Worm (Caenorhabditis elegans): Measurements from ENCODE around the gene K07F5.16.

The K07F5.16 gene

DNA sequence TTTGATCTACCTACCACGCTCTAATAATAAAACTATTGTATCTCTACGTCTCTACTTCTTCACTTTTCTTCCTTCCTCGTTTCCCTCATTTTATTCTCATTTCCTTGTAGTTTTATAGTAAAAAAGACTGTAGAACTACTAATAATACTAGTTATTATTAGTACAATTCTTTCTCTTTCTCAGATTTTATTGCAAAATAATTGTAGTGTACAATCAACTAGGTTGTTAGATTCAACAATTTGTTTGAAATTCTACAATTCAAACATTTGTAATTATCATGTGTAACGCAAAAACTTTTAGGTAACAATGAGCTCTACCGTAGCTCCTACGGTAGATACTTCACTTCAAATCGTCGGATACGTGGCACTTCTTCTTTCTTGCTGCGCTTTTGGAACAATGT lies 8.2 kb upstream of the K07F5.16 start, which contains the start of gene K07F5.12:
K07F5.12 (plus strand) TSS at position 301 of the 400 bp plus-strand sequence.
- TF ChIP-seq med-1 (GFP tag; optimal IDR thresholded peaks at IDR 0.05; ENCODE audit: insufficient read depth) (no peak), ref-1 (GFP tag; conservative IDR thresholded peaks at IDR 0.05) (no peak), T22C8.4 (GFP tag; IDR thresholded peaks at IDR 0.05) (no peak), cog-1 (tag; optimal IDR thresholded peaks at IDR 0.05) (no peak), ztf-29 (GFP tag; IDR thresholded peaks at IDR 0.05) (no peak), flt-1 (GFP tag; IDR thresholded peaks at IDR 0.05) (no peak), ztf-23 (GFP tag; IDR thresholded peaks at IDR 0.05) (no peak), klf-2 (GFP tag; conservative IDR thresholded peaks at IDR 0.05) (no peak), tab-1 (GFP tag; IDR thresholded peaks at IDR 0.05) (no peak)

DNA sequence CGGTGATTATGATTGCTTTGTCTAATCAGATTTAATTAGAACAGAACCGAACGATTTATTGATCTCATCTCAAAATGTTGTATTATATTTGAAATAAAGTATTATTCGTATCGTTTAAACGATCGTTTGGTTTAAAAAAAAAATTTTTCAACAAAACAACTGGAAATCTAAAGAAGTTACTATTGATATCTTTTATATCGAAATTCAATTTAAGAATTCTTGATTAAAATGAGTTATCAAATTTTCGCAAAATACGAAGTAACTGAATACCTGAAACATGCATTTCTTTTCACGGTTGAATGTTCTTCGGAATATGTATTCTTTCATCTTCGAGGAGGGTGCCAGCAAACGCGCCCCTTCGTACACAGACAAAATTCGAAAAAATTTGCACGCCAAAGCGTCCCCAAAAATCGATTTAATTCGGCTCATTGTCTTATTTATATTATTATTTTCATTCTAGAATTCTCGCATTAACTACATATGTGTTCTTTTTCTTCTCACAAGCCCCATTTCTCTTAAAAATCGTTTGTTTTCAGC lies 5.9 kb upstream of the K07F5.16 start, which contains the start of gene npp-1:
npp-1 (plus strand) TSS at position 537 of the 537 bp plus-strand sequence.
- TF ChIP-seq ref-1 (GFP tag; conservative IDR thresholded peaks at IDR 0.05) (no peak), T22C8.4 (GFP tag; IDR thresholded peaks at IDR 0.05) (no peak), med-1 (GFP tag; optimal IDR thresholded peaks at IDR 0.05; ENCODE audit: insufficient read depth) (no peak), cog-1 (tag; optimal IDR thresholded peaks at IDR 0.05) (no peak), flt-1 (GFP tag; IDR thresholded peaks at IDR 0.05) (no peak), klf-2 (GFP tag; conservative IDR thresholded peaks at IDR 0.05) (no peak), tab-1 (GFP tag; IDR thresholded peaks at IDR 0.05) (no peak), ztf-23 (GFP tag; IDR thresholded peaks at IDR 0.05) (no peak), ztf-29 (GFP tag; IDR thresholded peaks at IDR 0.05) (no peak)

DNA sequence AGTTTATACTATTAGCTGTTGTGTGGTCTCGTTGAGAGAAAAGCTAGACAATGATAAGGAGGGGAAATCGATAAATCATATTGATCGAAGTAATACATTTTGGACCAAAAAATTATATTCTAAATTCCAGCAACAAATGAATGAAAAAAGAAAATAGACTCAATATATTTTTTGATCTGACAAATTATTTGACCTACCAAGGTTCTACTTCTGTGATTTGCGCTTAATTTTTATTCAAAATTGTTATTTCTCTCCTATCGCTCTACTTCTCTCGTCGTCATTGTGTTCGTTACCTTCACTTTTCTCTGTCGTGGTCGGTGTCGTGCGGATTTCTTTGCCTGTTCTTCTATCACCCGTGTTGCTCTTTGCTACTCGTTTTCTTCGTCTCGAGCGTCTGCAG lies 4.9 kb upstream of the K07F5.16 start:
- no peak for TF ChIP-seq cog-1 (tag; optimal IDR thresholded peaks at IDR 0.05)
- TF ChIP-seq T22C8.4 (GFP tag; IDR thresholded peaks at IDR 0.05) = no peak
- TF ChIP-seq ztf-23 (GFP tag; IDR thresholded peaks at IDR 0.05) = no peak
- no peak for TF ChIP-seq med-1 (GFP tag; optimal IDR thresholded peaks at IDR 0.05; ENCODE audit: insufficient read depth)
- TF ChIP-seq tab-1 (GFP tag; IDR thresholded peaks at IDR 0.05) = no peak
- no peak for TF ChIP-seq ref-1 (GFP tag; conservative IDR thresholded peaks at IDR 0.05)
- TF ChIP-seq klf-2 (GFP tag; conservative IDR thresholded peaks at IDR 0.05) = no peak
- no peak for TF ChIP-seq flt-1 (GFP tag; IDR thresholded peaks at IDR 0.05)
- TF ChIP-seq ztf-29 (GFP tag; IDR thresholded peaks at IDR 0.05) = no peak

DNA sequence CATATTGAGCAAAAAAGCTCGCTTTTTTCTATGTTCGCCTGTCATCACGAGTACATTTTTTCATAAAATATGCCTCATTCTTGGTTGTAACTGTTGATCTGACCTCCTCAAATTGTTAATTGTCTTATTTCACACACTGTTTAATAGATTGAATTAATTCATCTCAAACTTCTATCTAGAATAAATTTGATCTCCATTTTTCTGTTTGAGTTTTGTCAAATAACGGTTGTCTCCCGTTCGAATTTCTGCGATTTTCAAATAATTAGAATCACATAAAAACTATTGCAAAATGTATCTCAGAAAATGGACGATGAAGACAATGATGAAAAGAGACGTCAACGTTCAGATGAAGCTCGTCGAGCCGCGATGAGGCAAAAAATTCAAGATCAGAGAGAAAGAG lies 2.0 kb upstream of the K07F5.16 start, which contains the start of gene K07F5.14:
K07F5.14 (plus strand) TSS at position 301 of the 400 bp plus-strand sequence.
- TF ChIP-seq ref-1 (GFP tag; conservative IDR thresholded peaks at IDR 0.05) (no peak), ztf-23 (GFP tag; IDR thresholded peaks at IDR 0.05) (no peak), T22C8.4 (GFP tag; IDR thresholded peaks at IDR 0.05) (no peak), tab-1 (GFP tag; IDR thresholded peaks at IDR 0.05) (no peak), cog-1 (tag; optimal IDR thresholded peaks at IDR 0.05) (no peak), flt-1 (GFP tag; IDR thresholded peaks at IDR 0.05) (no peak), med-1 (GFP tag; optimal IDR thresholded peaks at IDR 0.05; ENCODE audit: insufficient read depth) (no peak)

DNA sequence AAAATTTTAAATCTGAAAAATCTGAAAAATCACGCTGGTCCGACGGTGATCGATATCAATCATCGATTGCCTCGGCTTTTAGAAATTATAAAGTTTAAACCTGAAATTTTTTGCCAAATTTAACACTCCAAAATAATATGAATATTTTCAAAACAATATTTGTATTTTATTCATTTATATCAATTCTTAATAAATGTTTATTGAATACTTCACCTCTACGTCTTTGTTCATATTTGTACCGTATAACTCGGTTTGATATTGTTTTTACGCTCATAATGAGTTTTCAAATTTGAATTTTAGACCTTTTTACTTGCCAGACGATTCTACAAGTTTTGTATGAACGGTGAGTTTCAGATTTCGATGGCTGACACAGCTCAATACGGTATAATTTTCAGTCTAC lies 861 bp downstream of the K07F5.16 start, which contains the start of the genes K07F5.15 and K07F5.22:
K07F5.15 (plus strand) TSS at position 301 of the 400 bp plus-strand sequence.
K07F5.22 (plus strand) TSS at position 301 of the 400 bp plus-strand sequence.
- TF ChIP-seq T22C8.4 (GFP tag; IDR thresholded peaks at IDR 0.05) = no peak
- no peak for TF ChIP-seq cog-1 (tag; optimal IDR thresholded peaks at IDR 0.05)
- no peak for TF ChIP-seq ztf-23 (GFP tag; IDR thresholded peaks at IDR 0.05)
- TF ChIP-seq ref-1 (GFP tag; conservative IDR thresholded peaks at IDR 0.05) = no peak
- no peak for TF ChIP-seq med-1 (GFP tag; optimal IDR thresholded peaks at IDR 0.05; ENCODE audit: insufficient read depth)
- no peak for TF ChIP-seq klf-2 (GFP tag; conservative IDR thresholded peaks at IDR 0.05)
- TF ChIP-seq flt-1 (GFP tag; IDR thresholded peaks at IDR 0.05) = no peak
- no peak for TF ChIP-seq ztf-29 (GFP tag; IDR thresholded peaks at IDR 0.05)
- no peak for TF ChIP-seq tab-1 (GFP tag; IDR thresholded peaks at IDR 0.05)

DNA sequence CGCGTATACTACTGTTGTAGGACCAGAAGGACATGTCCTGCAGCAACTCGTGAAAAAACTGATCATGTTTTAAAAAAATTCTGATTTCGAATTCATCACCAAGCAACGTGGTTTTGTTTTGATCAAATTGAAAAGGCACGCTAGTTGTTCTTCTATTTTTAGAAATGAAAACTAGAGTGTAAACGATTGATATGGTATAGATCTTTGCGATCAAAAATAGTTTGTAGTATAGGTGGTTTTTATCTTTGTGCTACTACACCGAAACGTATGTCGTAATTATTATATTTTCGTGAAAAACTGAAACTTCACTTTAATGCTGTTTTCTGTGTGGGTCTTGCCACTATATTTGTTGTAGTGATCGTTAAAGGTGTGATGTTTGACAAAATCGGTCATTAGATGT lies 2.9 kb downstream of the K07F5.16 start:
- TF ChIP-seq med-1 (GFP tag; optimal IDR thresholded peaks at IDR 0.05; ENCODE audit: insufficient read depth) (no peak), T22C8.4 (GFP tag; IDR thresholded peaks at IDR 0.05) (no peak), tab-1 (GFP tag; IDR thresholded peaks at IDR 0.05) (no peak), cog-1 (tag; optimal IDR thresholded peaks at IDR 0.05) (no peak), ztf-23 (GFP tag; IDR thresholded peaks at IDR 0.05) (no peak), klf-2 (GFP tag; conservative IDR thresholded peaks at IDR 0.05) (no peak), flt-1 (GFP tag; IDR thresholded peaks at IDR 0.05) (no peak), ref-1 (GFP tag; conservative IDR thresholded peaks at IDR 0.05) (no peak), ztf-29 (GFP tag; IDR thresholded peaks at IDR 0.05) (no peak)

DNA sequence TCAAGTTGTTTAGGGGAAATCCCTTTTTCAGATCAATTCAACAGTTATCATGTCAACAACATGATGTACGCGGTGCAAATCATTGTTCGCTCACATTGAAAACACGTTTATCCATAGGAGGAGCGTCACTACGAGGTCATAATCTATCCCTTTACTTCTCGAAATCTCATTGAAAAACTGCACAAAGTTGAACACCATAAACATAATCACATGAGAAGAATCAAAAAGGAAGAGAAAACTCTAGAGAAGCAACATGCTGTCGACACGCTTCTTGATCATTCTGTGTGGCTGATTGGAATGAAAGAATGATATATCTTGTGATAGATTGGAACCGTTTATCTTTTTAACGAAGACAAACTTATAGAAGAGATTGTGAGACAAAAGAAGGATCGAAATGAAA lies 4.0 kb downstream of the K07F5.16 start:
- no peak for TF ChIP-seq ref-1 (GFP tag; conservative IDR thresholded peaks at IDR 0.05)
- TF ChIP-seq ztf-23 (GFP tag; IDR thresholded peaks at IDR 0.05) = no peak
- TF ChIP-seq T22C8.4 (GFP tag; IDR thresholded peaks at IDR 0.05) = no peak
- TF ChIP-seq flt-1 (GFP tag; IDR thresholded peaks at IDR 0.05) = no peak

DNA sequence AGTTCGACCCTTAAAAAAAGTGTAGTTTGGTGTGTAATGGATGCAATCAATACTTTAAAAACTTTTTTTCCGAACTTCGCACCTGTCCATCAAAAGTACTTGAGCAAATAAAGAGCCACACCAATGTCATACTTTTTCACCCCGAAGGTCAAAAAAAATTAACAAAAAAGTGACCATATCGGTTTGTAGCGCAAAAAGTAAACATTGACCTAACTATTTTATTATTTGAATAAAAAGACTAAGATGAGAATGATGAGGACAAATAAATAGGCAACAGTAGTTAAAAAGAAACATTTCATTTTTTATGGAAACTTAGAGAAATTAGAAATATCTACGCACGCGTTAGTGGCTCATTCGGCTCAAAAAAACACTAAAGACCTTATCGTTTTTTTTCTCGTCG lies 5.4 kb downstream of the K07F5.16 start:
- TF ChIP-seq flt-1 (GFP tag; IDR thresholded peaks at IDR 0.05) (no peak), ztf-29 (GFP tag; IDR thresholded peaks at IDR 0.05) (no peak), T22C8.4 (GFP tag; IDR thresholded peaks at IDR 0.05) (no peak), ztf-23 (GFP tag; IDR thresholded peaks at IDR 0.05) (no peak), med-1 (GFP tag; optimal IDR thresholded peaks at IDR 0.05; ENCODE audit: insufficient read depth) (no peak), cog-1 (tag; optimal IDR thresholded peaks at IDR 0.05) (no peak), klf-2 (GFP tag; conservative IDR thresholded peaks at IDR 0.05) (no peak)

DNA sequence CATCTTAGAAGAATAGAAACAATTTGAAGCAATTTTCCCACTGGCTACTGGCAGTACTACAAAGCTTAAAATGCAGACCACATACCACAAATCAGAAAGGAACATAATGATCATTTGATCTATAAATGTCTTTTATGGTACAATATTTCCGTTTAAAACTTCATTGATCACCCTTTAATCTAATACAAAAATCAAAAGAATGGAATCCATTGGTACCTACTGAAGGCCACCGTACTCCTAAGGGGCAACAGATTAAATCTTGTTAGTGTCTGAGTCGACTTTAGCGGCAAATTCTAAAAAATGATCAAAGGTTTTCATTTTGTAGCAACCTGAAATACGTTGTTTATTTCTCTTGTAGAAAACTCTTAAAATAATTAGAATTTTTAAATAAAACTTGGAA lies 8.3 kb downstream of the K07F5.16 start:
- TF ChIP-seq med-1 (GFP tag; optimal IDR thresholded peaks at IDR 0.05; ENCODE audit: insufficient read depth) (no peak), klf-2 (GFP tag; conservative IDR thresholded peaks at IDR 0.05) (no peak), ztf-23 (GFP tag; IDR thresholded peaks at IDR 0.05) (no peak), cog-1 (tag; optimal IDR thresholded peaks at IDR 0.05) (no peak), ztf-29 (GFP tag; IDR thresholded peaks at IDR 0.05) (no peak), T22C8.4 (GFP tag; IDR thresholded peaks at IDR 0.05) (no peak), ref-1 (GFP tag; conservative IDR thresholded peaks at IDR 0.05) (no peak), flt-1 (GFP tag; IDR thresholded peaks at IDR 0.05) (no peak), tab-1 (GFP tag; IDR thresholded peaks at IDR 0.05) (no peak)

DNA sequence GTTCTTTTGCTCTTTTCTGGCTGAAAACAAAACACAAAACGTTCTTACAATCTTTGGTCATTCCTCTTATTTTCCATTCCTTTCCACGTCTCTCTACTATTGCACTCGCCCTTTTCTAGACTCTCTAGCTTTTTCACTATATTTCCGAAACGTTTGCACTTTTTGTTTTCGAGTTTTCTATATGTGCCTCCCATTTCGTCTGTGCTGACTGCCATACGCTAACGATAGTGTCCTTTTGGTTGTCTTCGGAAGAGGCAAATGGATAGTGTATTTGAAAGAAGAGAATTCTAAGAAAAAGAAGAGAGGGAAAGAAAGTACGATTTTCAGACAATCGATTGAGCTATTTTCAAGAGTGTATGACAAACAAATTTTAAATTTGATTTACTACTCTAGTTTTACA lies 8.9 kb downstream of the K07F5.16 start:
- no peak for TF ChIP-seq ztf-23 (GFP tag; IDR thresholded peaks at IDR 0.05)
- no peak for TF ChIP-seq cog-1 (tag; optimal IDR thresholded peaks at IDR 0.05)
- TF ChIP-seq ref-1 (GFP tag; conservative IDR thresholded peaks at IDR 0.05) = no peak
- TF ChIP-seq flt-1 (GFP tag; IDR thresholded peaks at IDR 0.05) = no peak
- TF ChIP-seq klf-2 (GFP tag; conservative IDR thresholded peaks at IDR 0.05) = no peak
- TF ChIP-seq med-1 (GFP tag; optimal IDR thresholded peaks at IDR 0.05; ENCODE audit: insufficient read depth) = no peak
- no peak for TF ChIP-seq ztf-29 (GFP tag; IDR thresholded peaks at IDR 0.05)
- TF ChIP-seq T22C8.4 (GFP tag; IDR thresholded peaks at IDR 0.05) = no peak
- no peak for TF ChIP-seq tab-1 (GFP tag; IDR thresholded peaks at IDR 0.05)

All from whole organism, midembryonic.